Fruit fly (Drosophila melanogaster) whole organism, prepupa: ENCODE data around the gene CG3699.

Source experiments
- Blimp-1 ChIP-seq: fragments of 200-800 bp; sonication (Bioruptor generic); optimal IDR thresholded peaks from 3 replicates; lab custom pipeline; 2017; ENCODE audit warnings: missing biosample characterization, missing genetic modification characterization, mild to moderate bottlenecking, moderate library complexity, missing genetic modification reagents
- CG11294 ChIP-seq: fragments of 200-800 bp; sonication (Bioruptor generic); IDR thresholded peaks from 2 replicates; pipeline ENCODE4 v1.3.6; 2022; ENCODE audit warnings: missing biosample characterization, missing genetic modification characterization
- CG11762 ChIP-seq: fragments of 200-800 bp; sonication (Bioruptor generic); optimal IDR thresholded peaks from 3 replicates; lab custom pipeline; 2016; ENCODE audit warnings: missing biosample characterization, missing genetic modification characterization; ENCODE audit not compliant: insufficient read depth
- CG1621 ChIP-seq: fragments of 200-800 bp; sonication (Bioruptor generic); optimal IDR thresholded peaks from 3 replicates; lab custom pipeline; 2018; ENCODE audit warnings: missing biosample characterization, mild to moderate bottlenecking, missing genetic modification characterization
- CG3032 ChIP-seq: fragments of 200-800 bp; optimal IDR thresholded peaks from 2 replicates; lab custom pipeline; 2019; ENCODE audit warnings: missing biosample characterization, mild to moderate bottlenecking, missing genetic modification characterization, moderate library complexity
- CG32006 ChIP-seq: fragments of 200-800 bp; sonication (Bioruptor generic); optimal IDR thresholded peaks from 3 replicates; lab custom pipeline; 2017; ENCODE audit warnings: missing biosample characterization, mild to moderate bottlenecking, missing genetic modification characterization
- CG34406 ChIP-seq: fragments of 200-800 bp; sonication (Bioruptor generic); optimal IDR thresholded peaks from 3 replicates; lab custom pipeline; 2016; ENCODE audit warnings: missing biosample characterization, missing genetic modification characterization
- CG3919 ChIP-seq: fragments of 200-800 bp; sonication (Bioruptor generic); optimal IDR thresholded peaks from 3 replicates; lab custom pipeline; 2016; ENCODE audit warnings: missing biosample characterization, missing genetic modification characterization
- CG4318 ChIP-seq: fragments of 200-800 bp; sonication (Bioruptor generic); optimal IDR thresholded peaks from 3 replicates; lab custom pipeline; 2017; ENCODE audit warnings: missing biosample characterization, mild to moderate bottlenecking, missing genetic modification characterization
- CG6276 ChIP-seq: fragments of 200-800 bp; sonication (Bioruptor generic); optimal IDR thresholded peaks from 2 replicates; lab custom pipeline; 2017; ENCODE audit warnings: missing biosample characterization, mild to moderate bottlenecking, missing genetic modification characterization
- CG6792 ChIP-seq: fragments of 200-800 bp; sonication (Bioruptor generic); optimal IDR thresholded peaks from 3 replicates; lab custom pipeline; 2016; ENCODE audit warnings: missing biosample characterization, missing genetic modification characterization
- CG6808 ChIP-seq: fragments of 200-800 bp; sonication (Bioruptor generic); optimal IDR thresholded peaks from 3 replicates; lab custom pipeline; 2017; ENCODE audit warnings: missing biosample characterization, missing genetic modification characterization, mild to moderate bottlenecking, moderate library complexity, missing genetic modification reagents
- CG6854 ChIP-seq: fragments of 200-800 bp; sonication (Bioruptor generic); optimal IDR thresholded peaks from 2 replicates; lab custom pipeline; 2017; ENCODE audit warnings: missing biosample characterization, mild to moderate bottlenecking, missing genetic modification characterization
- CG7368 ChIP-seq: fragments of 200-800 bp; sonication (Bioruptor generic); optimal IDR thresholded peaks from 3 replicates; lab custom pipeline; 2016; ENCODE audit warnings: missing biosample characterization, missing genetic modification characterization
- CG8119 ChIP-seq: fragments of 200-800 bp; sonication (Bioruptor generic); IDR thresholded peaks from 3 replicates; pipeline ENCODE4 v1.3.6; 2022; ENCODE audit warnings: missing biosample characterization, missing genetic modification characterization
- CG8319 ChIP-seq: fragments of 200-800 bp; sonication (Bioruptor generic); optimal IDR thresholded peaks from 3 replicates; lab custom pipeline; 2016; ENCODE audit warnings: missing biosample characterization, missing genetic modification characterization
- CG8632 ChIP-seq: fragments of 200-800 bp; sonication (Bioruptor generic); optimal IDR thresholded peaks from 3 replicates; lab custom pipeline; 2016; ENCODE audit warnings: missing biosample characterization, missing genetic modification characterization
- Eip75B ChIP-seq: fragments of 200-800 bp; sonication (Bioruptor generic); optimal IDR thresholded peaks from 3 replicates; lab custom pipeline; 2016; ENCODE audit warnings: missing biosample characterization, missing genetic modification characterization
- Eip78C ChIP-seq: fragments of 200-800 bp; sonication (Bioruptor generic); peaks from one replicate; lab custom pipeline; 2016; ENCODE audit warnings: missing biosample characterization, missing genetic modification characterization
- Eip93F ChIP-seq: fragments of 200-800 bp; sonication (Bioruptor generic); optimal IDR thresholded peaks from 2 replicates; lab custom pipeline; 2016; ENCODE audit warnings: missing biosample characterization, mild to moderate bottlenecking, missing genetic modification characterization
- Ets21C ChIP-seq: fragments of 200-800 bp; sonication (Bioruptor generic); optimal IDR thresholded peaks from 3 replicates; lab custom pipeline; 2016; ENCODE audit warnings: missing biosample characterization, missing genetic modification characterization
- Ets96B ChIP-seq: fragments of 200-800 bp; optimal IDR thresholded peaks from 2 replicates; lab custom pipeline; 2019; ENCODE audit warnings: missing biosample characterization, mild to moderate bottlenecking, missing genetic modification characterization, moderate library complexity
- Gug ChIP-seq: fragments of 200-800 bp; sonication (Bioruptor generic); IDR thresholded peaks from 2 replicates; pipeline ENCODE4 v1.3.6; 2022; ENCODE audit warnings: missing biosample characterization, missing genetic modification characterization
- Hr38 ChIP-seq: sonication (Bioruptor generic); optimal IDR thresholded peaks from 2 replicates; lab custom pipeline; 2016; ENCODE audit warnings: missing biosample characterization, missing genetic modification characterization
- Hr39 ChIP-seq: fragments of 200-800 bp; sonication (Bioruptor generic); optimal IDR thresholded peaks from 2 replicates; lab custom pipeline; 2016; ENCODE audit warnings: missing biosample characterization, missing genetic modification characterization
- Lpt ChIP-seq: fragments of 200-800 bp; sonication (Bioruptor generic); optimal IDR thresholded peaks from 3 replicates; lab custom pipeline; 2016; ENCODE audit warnings: missing biosample characterization, missing genetic modification characterization
- Met ChIP-seq: fragments of 200-800 bp; sonication (Bioruptor generic); optimal IDR thresholded peaks from 3 replicates; lab custom pipeline; 2016; ENCODE audit warnings: missing biosample characterization, missing genetic modification characterization
- Smox ChIP-seq: fragments of 200-800 bp; sonication (Bioruptor generic); optimal IDR thresholded peaks from 3 replicates; lab custom pipeline; 2016; ENCODE audit warnings: missing biosample characterization, missing genetic modification characterization
- Sox102F ChIP-seq: fragments of 200-800 bp; sonication (Bioruptor generic); optimal IDR thresholded peaks from 2 replicates; lab custom pipeline; 2016; ENCODE audit warnings: missing biosample characterization, mild to moderate bottlenecking, missing genetic modification characterization
- Sox14 ChIP-seq: fragments of 200-800 bp; sonication (Bioruptor generic); optimal IDR thresholded peaks from 3 replicates; lab custom pipeline; 2016; ENCODE audit warnings: missing biosample characterization, missing genetic modification characterization
- achi ChIP-seq: fragments of 200-800 bp; sonication (Bioruptor generic); optimal IDR thresholded peaks from 3 replicates; lab custom pipeline; 2016; ENCODE audit warnings: missing biosample characterization, missing genetic modification characterization
- acj6 ChIP-seq: fragments of 200-800 bp; sonication (Bioruptor generic); optimal IDR thresholded peaks from 3 replicates; lab custom pipeline; 2016; ENCODE audit warnings: missing biosample characterization, missing genetic modification characterization
- cyc ChIP-seq: fragments of 200-800 bp; sonication (Bioruptor generic); optimal IDR thresholded peaks from 3 replicates; lab custom pipeline; 2016; ENCODE audit warnings: missing biosample characterization, missing genetic modification characterization
- dsx ChIP-seq: fragments of 200-800 bp; optimal IDR thresholded peaks from 3 replicates; lab custom pipeline; 2019; ENCODE audit warnings: missing biosample characterization, mild to moderate bottlenecking, missing genetic modification characterization, moderate library complexity; ENCODE audit not compliant: poor library complexity, severe bottlenecking
- esn ChIP-seq: fragments of 200-800 bp; sonication (Bioruptor generic); optimal IDR thresholded peaks from 2 replicates; lab custom pipeline; 2016; ENCODE audit warnings: missing biosample characterization, mild to moderate bottlenecking, missing genetic modification characterization, moderate library complexity
- fd59A ChIP-seq: fragments of 200-800 bp; sonication (Bioruptor generic); optimal IDR thresholded peaks from 2 replicates; lab custom pipeline; 2017; ENCODE audit warnings: missing biosample characterization, mild to moderate bottlenecking, missing genetic modification characterization, missing genetic modification reagents
- fd85E ChIP-seq: fragments of 200-800 bp; sonication (Bioruptor generic); optimal IDR thresholded peaks from 3 replicates; lab custom pipeline; 2016; ENCODE audit warnings: missing biosample characterization, missing genetic modification characterization
- fkh ChIP-seq: fragments of 200-800 bp; sonication (Bioruptor generic); optimal IDR thresholded peaks from 3 replicates; lab custom pipeline; 2017; ENCODE audit warnings: missing biosample characterization, mild to moderate bottlenecking, missing genetic modification characterization, moderate library complexity
- lz ChIP-seq: fragments of 200-800 bp; sonication (Bioruptor generic); optimal IDR thresholded peaks from 3 replicates; lab custom pipeline; 2016; ENCODE audit warnings: missing biosample characterization, missing genetic modification characterization
- net ChIP-seq: fragments of 200-800 bp; sonication (Bioruptor generic); optimal IDR thresholded peaks from 3 replicates; lab custom pipeline; 2016; ENCODE audit warnings: missing biosample characterization, missing genetic modification characterization
- salr ChIP-seq, 2 experiments: fragments of 200-800 bp; sonication (Bioruptor generic); optimal IDR thresholded peaks; 3 replicates each; lab custom pipeline; 2016 to 2018; ENCODE audit warnings: missing biosample characterization in 2 of 2, missing genetic modification characterization in 2 of 2, mild to moderate bottlenecking in 1 of 2
- spab ChIP-seq: fragments of 200-800 bp; sonication (Bioruptor generic); optimal IDR thresholded peaks from 2 replicates; lab custom pipeline; 2017; ENCODE audit warnings: missing biosample characterization, mild to moderate bottlenecking, missing genetic modification characterization, missing genetic modification reagents
- svp ChIP-seq: fragments of 200-800 bp; sonication (Bioruptor generic); peaks from one replicate; lab custom pipeline; 2016; ENCODE audit warnings: missing biosample characterization, missing genetic modification characterization
- topi ChIP-seq: fragments of 200-800 bp; sonication (Bioruptor generic); optimal IDR thresholded peaks from 3 replicates; lab custom pipeline; 2016; ENCODE audit warnings: missing biosample characterization, missing genetic modification characterization
- vri ChIP-seq: fragments of 200-800 bp; sonication (Bioruptor generic); optimal IDR thresholded peaks from 3 replicates; lab custom pipeline; 2016; ENCODE audit warnings: missing biosample characterization, mild to moderate bottlenecking, missing genetic modification characterization

CG3699 gene

dm6 chrX:955873-956272 is 8.6 kb upstream of the CG3699 start (continued):
- TF ChIP-seq CG7368 (no peak), CG3032 (tag; lab: Kevin White, UChicago) (no peak), achi (GFP tag; lab: Kevin White, UChicago) (no peak), Hr38 (GFP tag; lab: Kevin White, UChicago) (no peak), fd85E (GFP tag; lab: Kevin White, UChicago) (no peak), acj6 (GFP tag; lab: Kevin White, UChicago) (no peak), spab (GFP tag; lab: Kevin White, UChicago) (no peak), Ets96B (tag; lab: Kevin White, UChicago) (peak; percentile 13), CG8319 (GFP tag; lab: Kevin White, UChicago) (no peak), net (GFP tag; lab: Kevin White, UChicago) (no peak), CG1621 (tag; lab: Kevin White, UChicago) (no peak), CG8119 (GFP tag; lab: Robert Waterston, UW) (no peak), CG8632 (no peak), Lpt (GFP tag; lab: Kevin White, UChicago) (no peak), CG6808 (no peak), fd59A (GFP tag; lab: Kevin White, UChicago) (no peak), Hr39 (peak; percentile 35), topi (GFP tag; lab: Kevin White, UChicago) (peak; percentile 29), CG6792 (GFP tag; lab: Kevin White, UChicago) (peak; percentile 1), cyc (GFP tag; lab: Kevin White, UChicago) (peak; percentile 36), Sox14 (GFP tag; lab: Kevin White, UChicago) (no peak), esn (GFP tag; lab: Kevin White, UChicago) (peak; percentile 19), CG6276 (GFP tag; lab: Kevin White, UChicago) (no peak), Smox (GFP tag; lab: Kevin White, UChicago) (no peak), svp (GFP tag; lab: Kevin White, UChicago) (peak; percentile 59), CG11762 (GFP tag; lab: Kevin White, UChicago) (no peak), CG6854 (GFP tag; lab: Kevin White, UChicago) (no peak), CG11294 (GFP tag; lab: Robert Waterston, UW) (no peak), salr (GFP tag; optimal IDR thresholded peaks at IDR 0.05; lab: Kevin White, UChicago) (no peak), Gug (GFP tag; lab: Robert Waterston, UW) (no peak), dsx (GFP tag; lab: Kevin White, UChicago) (no peak), Blimp-1 (GFP tag; lab: Kevin White, UChicago) (no peak), CG34406 (GFP tag; lab: Kevin White, UChicago) (no peak), vri (no peak), Met (GFP tag; lab: Kevin White, UChicago) (peak; percentile 26), CG4318 (GFP tag; lab: Kevin White, UChicago) (no peak), Eip93F (GFP tag; lab: Kevin White, UChicago) (no peak), Eip75B (GFP tag; lab: Kevin White, UChicago) (peak; percentile 4), Eip78C (GFP tag; lab: Kevin White, UChicago) (peak; percentile 32), Sox102F (GFP tag; lab: Kevin White, UChicago) (peak; percentile 22), CG3919 (GFP tag; lab: Kevin White, UChicago) (peak; percentile 32), lz (GFP tag; lab: Kevin White, UChicago) (peak; percentile 9), Ets21C (GFP tag; lab: Kevin White, UChicago) (no peak), CG32006 (GFP tag; lab: Kevin White, UChicago) (peak; percentile 3), fkh (GFP tag; lab: Kevin White, UChicago) (no peak)
